Worm (Caenorhabditis elegans): Measurements from ENCODE around the gene amt-3.

The amt-3 gene

DNA sequence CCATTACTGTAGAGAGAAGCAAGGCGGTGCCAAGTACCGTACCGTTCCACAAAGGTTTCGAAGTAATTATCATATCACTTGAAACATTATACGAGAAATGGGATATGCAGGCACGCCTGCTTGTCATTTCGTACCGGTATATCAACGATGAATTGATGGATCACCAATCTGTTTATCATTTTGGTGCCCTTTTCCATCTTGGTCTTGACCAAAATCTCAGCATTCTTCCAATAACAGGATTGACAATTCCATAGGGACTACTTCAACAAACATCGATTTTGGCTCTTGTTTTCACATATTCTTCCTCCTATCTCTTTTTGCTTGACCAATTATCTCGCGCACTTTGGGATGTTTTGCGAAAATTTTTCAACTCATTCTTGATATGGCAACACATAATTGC lies 29.9 kb downstream of the amt-3 start:
- no peak for TF ChIP-seq unc-62 (GFP tag; optimal IDR thresholded peaks at IDR 0.05)

DNA sequence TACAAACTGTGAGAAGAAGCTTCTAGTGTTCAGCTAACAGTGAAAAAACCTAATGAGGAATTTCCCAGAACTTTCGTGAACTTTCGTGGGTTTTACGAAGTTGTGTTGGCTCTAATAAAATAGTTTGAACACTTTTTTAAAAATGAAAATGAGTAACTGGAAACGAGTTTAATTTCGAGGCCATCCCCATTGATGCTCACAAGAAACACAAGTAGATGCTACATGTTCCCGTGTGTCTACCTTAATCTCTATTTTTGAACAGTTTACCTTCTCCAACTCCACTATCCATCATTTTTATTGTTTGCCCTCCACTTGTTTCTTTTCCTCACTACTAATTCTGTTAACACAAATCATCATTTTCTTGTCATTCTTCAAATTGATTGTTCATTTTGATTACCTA lies 35.3 kb downstream of the amt-3 start, which contains the start of gene C26D10.7:
Gene C26D10.7, plus strand, starts transcription at position 301 of the 400 bp plus-strand sequence.
- TF ChIP-seq unc-62 (GFP tag; optimal IDR thresholded peaks at IDR 0.05): no peak

DNA sequence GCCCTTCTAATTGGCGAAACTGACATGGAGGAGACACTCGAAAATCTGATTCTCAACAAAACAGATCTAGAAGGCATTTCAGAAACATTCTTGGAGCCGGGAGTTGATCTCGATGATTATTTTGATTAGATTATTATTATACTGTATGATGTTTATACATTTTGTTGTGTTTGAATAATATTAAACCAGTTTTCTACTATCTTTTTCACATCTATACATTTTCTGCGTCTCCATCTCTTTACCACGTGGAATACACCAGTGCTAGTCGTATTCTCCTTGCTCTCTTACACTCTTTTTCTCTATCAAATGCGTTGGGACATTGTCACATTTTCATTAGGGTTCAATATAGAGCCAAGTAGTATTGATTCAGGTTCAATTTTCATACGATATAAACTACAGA lies 39.5 kb downstream of the amt-3 start, which contains the start of gene C26D10.4:
Gene C26D10.4, plus strand, starts transcription at position 301 of the 400 bp plus-strand sequence.
- TF ChIP-seq unc-62 (GFP tag; optimal IDR thresholded peaks at IDR 0.05): no peak

DNA sequence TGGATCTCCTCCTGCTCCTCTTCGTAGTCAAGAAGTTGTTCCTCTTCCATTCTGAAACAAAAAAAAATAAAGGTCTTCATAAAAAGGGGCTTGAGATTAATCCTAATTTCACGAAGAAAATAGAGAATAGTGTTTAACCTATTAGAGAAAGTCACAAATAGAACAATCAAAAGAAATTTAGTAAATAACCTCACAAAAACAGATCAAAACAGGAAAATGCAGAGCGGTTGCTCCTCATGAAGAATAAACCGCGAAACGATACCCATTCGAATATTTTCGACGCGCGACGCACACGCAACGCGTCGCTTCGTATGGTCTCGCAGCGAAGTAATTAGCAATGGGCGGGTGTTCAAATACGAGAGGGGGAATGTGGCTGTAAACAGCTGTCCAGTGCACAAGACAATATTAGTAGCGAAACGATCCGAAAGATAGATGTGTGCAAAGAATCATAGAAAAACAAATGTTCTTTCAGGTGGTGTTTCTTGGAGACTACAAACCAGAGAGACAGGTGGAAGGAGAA lies 40.1 kb downstream of the amt-3 start, which contains the start of gene hel-1:
Gene hel-1, minus strand, starts transcription at position 51 of the 520 bp plus-strand sequence.
- no peak for TF ChIP-seq unc-62 (GFP tag; optimal IDR thresholded peaks at IDR 0.05)

DNA sequence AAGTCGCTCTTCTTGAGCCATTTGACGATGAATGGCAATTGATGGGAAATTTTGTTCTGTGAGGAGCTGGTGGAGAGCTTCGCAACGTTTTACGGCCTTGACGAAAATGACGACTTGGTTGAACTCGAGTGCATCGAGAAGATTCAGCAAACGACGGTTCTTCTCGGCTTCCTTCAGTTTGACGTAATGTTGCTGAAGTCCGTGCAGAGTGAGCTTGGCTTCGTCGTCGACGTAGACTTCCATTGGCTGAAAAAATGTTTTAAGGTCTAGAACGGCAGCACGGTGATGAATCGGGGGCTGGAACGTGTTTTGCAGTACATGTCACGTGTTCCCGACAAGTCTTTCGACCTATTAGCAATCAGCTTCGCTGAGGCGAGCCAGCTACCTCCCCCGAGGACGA lies 41.5 kb downstream of the amt-3 start:
- TF ChIP-seq unc-62 (GFP tag; optimal IDR thresholded peaks at IDR 0.05): no peak

DNA sequence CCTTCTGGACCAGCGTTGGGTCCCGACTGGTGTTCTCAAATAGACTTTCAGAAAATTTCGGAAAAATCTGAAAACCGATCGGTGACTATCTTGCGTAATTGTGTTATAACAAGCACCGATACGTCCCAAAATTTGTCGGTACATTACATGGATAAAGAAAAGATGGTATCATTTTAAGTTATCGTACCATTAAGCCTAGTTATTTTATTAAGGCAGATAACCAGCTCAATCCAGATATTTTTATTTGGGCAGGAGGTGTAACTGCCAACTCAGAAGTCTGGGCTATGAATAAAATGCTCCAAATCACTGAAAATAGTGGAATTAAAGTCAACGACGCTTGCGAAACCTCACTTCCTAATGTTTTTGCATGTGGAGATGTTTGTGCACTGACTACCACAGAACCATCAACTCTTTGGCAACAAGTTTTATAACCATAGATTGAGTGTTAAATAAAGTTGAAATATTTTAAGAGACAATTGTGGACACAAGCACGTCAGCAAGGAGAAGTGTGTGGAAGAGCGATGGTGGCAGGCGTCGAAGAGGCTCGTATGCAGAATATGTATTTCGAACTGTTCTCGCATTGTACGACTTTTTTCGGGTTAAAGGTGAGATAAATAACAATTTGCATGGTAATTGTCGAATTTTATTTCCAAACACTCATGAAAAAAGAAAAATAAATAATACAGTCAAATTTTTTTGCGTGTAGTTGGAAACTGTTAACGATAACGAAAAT lies 42.6 kb downstream of the amt-3 start:
- no peak for TF ChIP-seq unc-62 (GFP tag; optimal IDR thresholded peaks at IDR 0.05)

DNA sequence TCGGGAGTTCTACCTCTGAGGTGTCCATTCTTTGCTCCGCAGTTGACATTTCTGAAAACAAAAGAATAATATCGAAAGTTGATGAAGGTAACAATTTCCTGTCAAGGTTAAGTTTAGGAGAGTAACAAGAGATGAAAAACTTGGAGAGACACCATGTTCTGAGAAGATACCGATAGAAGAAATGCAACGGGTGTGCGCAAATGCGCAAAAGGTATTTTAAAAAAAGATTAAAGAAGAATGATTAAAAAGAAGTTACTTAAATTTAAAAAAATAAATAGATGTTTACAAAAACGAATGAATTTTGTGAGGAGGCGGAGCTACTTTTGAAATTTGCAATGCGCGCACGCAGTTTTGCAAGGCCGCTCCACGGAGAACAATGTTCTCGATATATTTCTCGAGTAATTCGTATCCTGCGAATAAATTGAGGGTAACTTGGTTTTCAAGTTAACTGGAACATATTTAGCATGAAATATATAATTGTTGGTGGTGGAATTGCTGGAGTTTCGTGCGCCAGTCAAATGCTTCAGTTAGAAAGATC lies 43.9 kb downstream of the amt-3 start, which contains the start of the genes ran-3 and C26D10.3:
Gene ran-3, minus strand, starts transcription at position 51 of the 538 bp plus-strand sequence.
Gene C26D10.3, plus strand, starts transcription at position 385 of the 538 bp plus-strand sequence.
- TF ChIP-seq unc-62 (GFP tag; optimal IDR thresholded peaks at IDR 0.05): no peak

DNA sequence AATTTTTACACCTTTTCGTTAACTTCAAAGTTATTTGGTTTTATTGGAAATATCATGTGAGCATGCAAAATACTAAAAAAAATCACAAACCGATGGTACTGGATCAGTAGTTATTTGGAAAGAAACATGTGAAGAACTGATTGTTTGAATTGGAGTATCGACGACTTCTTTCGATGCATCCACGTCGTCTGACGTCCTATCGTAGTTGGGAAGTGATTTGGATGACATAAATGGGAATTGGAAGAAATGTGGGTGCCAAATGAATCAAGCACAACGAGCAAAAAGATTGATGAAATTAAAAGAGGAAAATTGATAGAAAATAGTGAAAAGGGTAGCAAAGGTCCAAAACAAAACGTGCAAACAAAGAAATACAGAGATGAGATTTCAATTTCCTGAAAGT lies 47.7 kb downstream of the amt-3 start, which contains the start of gene shw-1:
Gene shw-1, minus strand, starts transcription at position 228 of the 400 bp plus-strand sequence.
- TF ChIP-seq unc-62 (GFP tag; optimal IDR thresholded peaks at IDR 0.05): no peak

DNA sequence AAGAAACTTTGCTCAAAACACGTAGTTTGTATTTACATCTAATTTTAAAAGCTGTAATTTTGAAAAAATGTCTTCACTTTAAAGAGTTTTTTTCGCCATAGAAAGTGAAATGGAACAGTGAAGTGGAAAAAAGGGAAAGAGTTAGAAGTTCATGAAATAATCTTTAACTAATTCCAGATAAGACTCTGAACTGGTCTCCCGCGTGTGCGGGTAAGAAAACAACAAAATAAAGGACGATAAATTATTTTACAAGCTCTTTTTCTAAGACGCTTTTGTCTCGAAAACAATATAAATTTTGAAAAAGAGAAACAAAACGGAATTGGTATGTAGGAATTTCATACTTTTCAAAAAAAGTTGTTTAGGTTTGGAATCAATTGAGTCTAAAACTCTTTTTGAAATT lies 52.3 kb downstream of the amt-3 start:
- TF ChIP-seq unc-62 (GFP tag; optimal IDR thresholded peaks at IDR 0.05): no peak

DNA sequence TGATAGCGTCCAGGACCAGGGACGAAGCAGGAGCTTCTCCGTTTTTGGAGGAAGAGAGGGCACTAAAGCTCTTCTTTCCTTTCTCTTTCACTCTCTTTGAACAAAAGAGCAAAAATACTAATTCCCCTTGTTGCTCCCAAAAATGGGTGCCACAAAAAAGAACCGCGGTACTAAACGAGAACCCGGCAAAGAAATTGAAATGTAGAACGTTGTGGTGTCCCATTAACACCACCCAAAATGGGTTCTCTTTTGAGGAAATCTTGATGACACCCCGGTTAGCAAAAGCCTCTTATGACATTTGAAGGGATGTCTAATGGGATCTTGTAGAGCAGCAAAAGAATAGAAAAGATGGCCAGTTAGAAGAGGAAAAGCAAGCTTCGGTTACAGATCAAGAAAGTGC lies 54.2 kb downstream of the amt-3 start:
- TF ChIP-seq unc-62 (GFP tag; optimal IDR thresholded peaks at IDR 0.05): no peak

All from whole organism, dauer.